Fruit fly (Drosophila melanogaster): ENCODE data around the gene CG6765.
A peak's percentile ranks its signal among the peaks of the same experiment; 100 is the strongest.

The CG6765 gene

dm6 chr3L:8549183-8549890, 36.8 kb downstream of the CG6765 start (continued):
- TF ChIP-seq CG1647 (GFP tag; optimal IDR thresholded peaks at IDR 0.05) (no peak), dmrt99B (tag; optimal IDR thresholded peaks at IDR 0.05) (peak; percentile 72), CTCF (GFP tag; optimal IDR thresholded peaks at IDR 0.05) (no peak), row (GFP tag; IDR thresholded peaks at IDR 0.05) (peak; percentile 67), CG4404 (GFP tag; IDR thresholded peaks at IDR 0.05) (no peak), Spps (tag; optimal IDR thresholded peaks at IDR 0.05) (peak; percentile 7), oc (tag; optimal IDR thresholded peaks at IDR 0.05) (peak; percentile 44), zf30C (GFP tag; optimal IDR thresholded peaks at IDR 0.05) (peak; percentile 79), nau (GFP tag; optimal IDR thresholded peaks at IDR 0.05) (peak; percentile 50), CrebB (tag; optimal IDR thresholded peaks at IDR 0.05) (peak; percentile 2), Optix (GFP tag; IDR thresholded peaks at IDR 0.05) (no peak), CG3407 (GFP tag; optimal IDR thresholded peaks at IDR 0.05) (peak; percentile 53), Mrtf (GFP tag; IDR thresholded peaks at IDR 0.05) (no peak), NFAT (GFP tag; IDR thresholded peaks at IDR 0.05) (no peak), CG9876 (GFP tag; optimal IDR thresholded peaks at IDR 0.05) (no peak), CG13287 (GFP tag; IDR thresholded peaks at IDR 0.05; ENCODE audit: partially characterized antibody) (no peak), lilli (GFP tag; optimal IDR thresholded peaks at IDR 0.05) (peak; percentile 26), YL-1 (GFP tag; optimal IDR thresholded peaks at IDR 0.05) (no peak), tin (GFP tag; optimal IDR thresholded peaks at IDR 0.05) (peak; percentile 60), HHEX (GFP tag; optimal IDR thresholded peaks at IDR 0.05) (peak; percentile 17), CG15479 (GFP tag; optimal IDR thresholded peaks at IDR 0.05) (no peak), Ada2b (GFP tag; IDR thresholded peaks at IDR 0.05) (no peak), CG2889 (GFP tag; IDR thresholded peaks at IDR 0.05) (no peak), ERR (GFP tag; optimal IDR thresholded peaks at IDR 0.05) (no peak), Hr51 (GFP tag; optimal IDR thresholded peaks at IDR 0.05) (peak in 1 of 2 experiments; percentile 56), sd (tag; optimal IDR thresholded peaks at IDR 0.05) (peak; percentile 85), CG1603 (tag; optimal IDR thresholded peaks at IDR 0.05) (peak; percentile 77), p53 (GFP tag; optimal IDR thresholded peaks at IDR 0.05) (no peak), CHES-1-like (GFP tag; optimal IDR thresholded peaks at IDR 0.05) (peak; percentile 20), Rx (GFP tag; IDR thresholded peaks at IDR 0.05) (no peak), Hey (tag; optimal IDR thresholded peaks at IDR 0.05) (no peak), CG17186 (GFP tag; optimal IDR thresholded peaks at IDR 0.05) (no peak), CG6254 (GFP tag; optimal IDR thresholded peaks at IDR 0.05) (peak; percentile 53), unpg (GFP tag; optimal IDR thresholded peaks at IDR 0.05) (peak; percentile 72), chn (GFP tag; optimal IDR thresholded peaks at IDR 0.05) (peak; percentile 22), HLH3B (GFP tag; IDR thresholded peaks at IDR 0.05) (no peak), Atf-2 (GFP tag; optimal IDR thresholded peaks at IDR 0.05) (no peak), CG6175 (GFP tag; IDR thresholded peaks at IDR 0.05) (no peak), gce (GFP tag; IDR thresholded peaks at IDR 0.05) (no peak), CG6654 (GFP tag; optimal IDR thresholded peaks at IDR 0.05) (no peak), tna (GFP tag; IDR thresholded peaks at IDR 0.05; ENCODE audit: partially characterized antibody) (no peak), NC2α (GFP tag; optimal IDR thresholded peaks at IDR 0.05) (no peak), CG11398 (GFP tag; optimal IDR thresholded peaks at IDR 0.05) (no peak), Hmx (GFP tag; optimal IDR thresholded peaks at IDR 0.05) (no peak), ro (GFP tag; IDR thresholded peaks at IDR 0.05) (no peak), zfh2 (GFP tag; optimal IDR thresholded peaks at IDR 0.05) (no peak), nom (GFP tag; optimal IDR thresholded peaks at IDR 0.05) (no peak), CG14667 (GFP tag; IDR thresholded peaks at IDR 0.05) (no peak), cato (GFP tag; optimal IDR thresholded peaks at IDR 0.05; ENCODE audit: borderline replicate concordance) (peak; percentile 36), CG30431 (GFP tag; optimal IDR thresholded peaks at IDR 0.05) (no peak), crp (GFP tag; optimal IDR thresholded peaks at IDR 0.05) (no peak)

Measured in whole organism, embryonic.